6 worm cellular contexts compared by ENCODE assay signal in the genomic region with DNA sequence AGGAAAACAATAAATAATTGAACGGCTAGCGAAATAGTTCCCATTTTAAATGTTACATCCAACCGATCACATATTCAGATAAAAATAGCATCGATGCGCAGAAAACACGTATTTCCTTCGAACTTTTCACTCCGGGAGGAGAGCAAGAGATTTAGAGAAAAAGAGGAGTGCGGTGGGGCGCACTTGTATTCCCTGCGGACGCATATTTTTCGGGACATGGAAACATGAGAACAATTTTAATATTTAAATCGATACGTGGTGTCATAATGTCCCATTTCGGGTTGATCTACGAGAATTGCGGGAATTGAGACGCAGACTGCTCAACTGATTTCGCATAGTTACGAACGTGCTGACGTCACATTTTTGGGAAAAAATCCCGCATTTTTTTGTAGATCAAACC.
TF ChIP-seq lines count a peak whose summit lies in the region.

C47G2.4 (minus strand) TSS at position 174 of the 400 bp plus-strand sequence.

TF ChIP-seq in whole organism, L1 larva, 84 proteins besides CTCF, POLR2A, EP300 and RAD21 (continued from another document and continues in another):
- peak; percentile 32 for TF ChIP-seq C04F5.9 (tag; optimal IDR thresholded peaks at IDR 0.05; lab: Kevin White, UChicago)
- TF ChIP-seq ceh-82 (tag; optimal IDR thresholded peaks at IDR 0.05; lab: Kevin White, UChicago), result peak; percentile 69 to 83 (median 71)
- TF ChIP-seq mep-1 (tag; optimal IDR thresholded peaks at IDR 0.05; lab: Kevin White, UChicago), result peak; percentile 58
- peak; percentile 4 for TF ChIP-seq jun-1 (tag; optimal IDR thresholded peaks at IDR 0.05; lab: Kevin White, UChicago)
- TF ChIP-seq nhr-71 (tag; optimal IDR thresholded peaks at IDR 0.05; lab: Kevin White, UChicago), result peak; percentile 81
- TF ChIP-seq blmp-1 (tag; optimal IDR thresholded peaks at IDR 0.05; lab: Kevin White, UChicago), result peak; percentile 69
- no peak for TF ChIP-seq ets-5 (GFP tag; IDR thresholded peaks at IDR 0.05; lab: Robert Waterston, UW)
- peak; percentile 20 for TF ChIP-seq unc-130 (tag; optimal IDR thresholded peaks at IDR 0.05; lab: Kevin White, UChicago)
- TF ChIP-seq dsc-1 (tag; optimal IDR thresholded peaks at IDR 0.05; lab: Kevin White, UChicago), result peak; percentile 43
- peak in 1 of 2 experiments; percentile 40 for TF ChIP-seq mdl-1 (tag; optimal IDR thresholded peaks at IDR 0.05; lab: Kevin White, UChicago)
- TF ChIP-seq aha-1 (tag; optimal IDR thresholded peaks at IDR 0.05; lab: Kevin White, UChicago), result no peak
- TF ChIP-seq swsn-7 (tag; optimal IDR thresholded peaks at IDR 0.05; lab: Kevin White, UChicago), result peak; percentile 64
- peak; percentile 55 for TF ChIP-seq isw-1 (GFP tag; IDR thresholded peaks at IDR 0.05; lab: Robert Waterston, UW)
- peak; percentile 78 for TF ChIP-seq nhr-47 (tag; optimal IDR thresholded peaks at IDR 0.05; lab: Kevin White, UChicago)
- TF ChIP-seq C16A3.4 (tag; optimal IDR thresholded peaks at IDR 0.05; lab: Kevin White, UChicago), result peak; percentile 77
- TF ChIP-seq unc-98 (GFP tag; IDR thresholded peaks at IDR 0.05; lab: Robert Waterston, UW), result peak; percentile 18; the same call in 1 of the 2 replicates
- no peak for TF ChIP-seq vab-15 (tag; optimal IDR thresholded peaks at IDR 0.05; lab: Kevin White, UChicago)
- no peak for TF ChIP-seq fkh-4 (tag; optimal IDR thresholded peaks at IDR 0.05; lab: Kevin White, UChicago; ENCODE audit: borderline replicate concordance)
- no peak for TF ChIP-seq nhr-12 (tag; optimal IDR thresholded peaks at IDR 0.05; lab: Kevin White, UChicago)
- no peak for TF ChIP-seq ztf-4 (tag; optimal IDR thresholded peaks at IDR 0.05; lab: Kevin White, UChicago)
- peak; percentile 60 for TF ChIP-seq nhr-19 (GFP tag; conservative IDR thresholded peaks at IDR 0.05; lab: Robert Waterston, UW)

TF ChIP-seq in whole organism, L2 larva, 48 proteins besides CTCF, POLR2A, EP300 and RAD21 (continued from another document):
- no peak for TF ChIP-seq nhr-11 (tag; optimal IDR thresholded peaks at IDR 0.05; lab: Kevin White, UChicago)
- peak; percentile 34 for TF ChIP-seq blmp-1 (tag; optimal IDR thresholded peaks at IDR 0.05; lab: Kevin White, UChicago; ENCODE audit: insufficient read depth)
- TF ChIP-seq mbf-1 (tag; optimal IDR thresholded peaks at IDR 0.05; lab: Kevin White, UChicago), result no peak
- no peak for TF ChIP-seq nhr-12 (tag; optimal IDR thresholded peaks at IDR 0.05; lab: Kevin White, UChicago)
- peak; percentile 79 for TF ChIP-seq C34F6.9 (tag; optimal IDR thresholded peaks at IDR 0.05; lab: Kevin White, UChicago)
- no peak for TF ChIP-seq nhr-77 (tag; optimal IDR thresholded peaks at IDR 0.05; lab: Kevin White, UChicago)
- TF ChIP-seq zag-1 (tag; optimal IDR thresholded peaks at IDR 0.05; lab: Kevin White, UChicago), result peak; percentile 3
- peak; percentile 31 for TF ChIP-seq egl-27 (tag; optimal IDR thresholded peaks at IDR 0.05; lab: Kevin White, UChicago)
- TF ChIP-seq unc-55 (GFP tag; optimal IDR thresholded peaks at IDR 0.05; lab: Kevin White, UChicago), result peak; percentile 75
- TF ChIP-seq lin-11 (tag; optimal IDR thresholded peaks at IDR 0.05; lab: Kevin White, UChicago), result peak; percentile 27
- peak; percentile 42 for TF ChIP-seq nhr-21 (tag; optimal IDR thresholded peaks at IDR 0.05; lab: Kevin White, UChicago)
- TF ChIP-seq mab-5 (tag; optimal IDR thresholded peaks at IDR 0.05; lab: Kevin White, UChicago), result no peak
- no peak for TF ChIP-seq nhr-237 (tag; optimal IDR thresholded peaks at IDR 0.05; lab: Kevin White, UChicago)
- TF ChIP-seq sma-9 (GFP tag; optimal IDR thresholded peaks at IDR 0.05; lab: Kevin White, UChicago), result peak; percentile 67
- no peak for TF ChIP-seq sma-9 (tag; optimal IDR thresholded peaks at IDR 0.05; lab: Kevin White, UChicago)

TF ChIP-seq in whole organism, L3 larva, 47 proteins besides CTCF, POLR2A, EP300 and RAD21 (continued from another document):
- TF ChIP-seq ceh-82 (tag; optimal IDR thresholded peaks at IDR 0.05; lab: Kevin White, UChicago) (no peak), snpc-4 (tag; optimal IDR thresholded peaks at IDR 0.05; lab: Kevin White, UChicago) (peak; percentile 84), lin-39 (tag; optimal IDR thresholded peaks at IDR 0.05; lab: Kevin White, UChicago) (peak; percentile 43), ceh-9 (tag; optimal IDR thresholded peaks at IDR 0.05; lab: Kevin White, UChicago) (no peak), elt-1 (tag; optimal IDR thresholded peaks at IDR 0.05; lab: Kevin White, UChicago) (peak; percentile 42)

TF ChIP-seq in whole organism, L4 larva, 104 proteins besides CTCF, POLR2A, EP300 and RAD21 (continued from another document and continues in another):
- TF ChIP-seq dve-1 (tag; optimal IDR thresholded peaks at IDR 0.05; lab: Kevin White, UChicago; ENCODE audit: insufficient read depth), result peak; percentile 64
- no peak for TF ChIP-seq aly-2 (tag; optimal IDR thresholded peaks at IDR 0.05; lab: Kevin White, UChicago)
- TF ChIP-seq hlh-11 (tag; optimal IDR thresholded peaks at IDR 0.05; lab: Kevin White, UChicago), result peak; percentile 33
- peak; percentile 39 for TF ChIP-seq unc-130 (GFP tag; optimal IDR thresholded peaks at IDR 0.05; lab: Kevin White, UChicago)
- no peak for TF ChIP-seq Y5F2A.4 (GFP tag; optimal IDR thresholded peaks at IDR 0.05; lab: Kevin White, UChicago)
- TF ChIP-seq rbr-2 (tag; optimal IDR thresholded peaks at IDR 0.05; lab: Kevin White, UChicago), result peak; percentile 57
- no peak for TF ChIP-seq fos-1 (tag; optimal IDR thresholded peaks at IDR 0.05; lab: Kevin White, UChicago)
- TF ChIP-seq nhr-28 (tag; optimal IDR thresholded peaks at IDR 0.05; lab: Kevin White, UChicago), result peak; percentile 42
- no peak for TF ChIP-seq egl-43 (GFP tag; IDR thresholded peaks at IDR 0.05; lab: Robert Waterston, UW)
- peak; percentile 57 for TF ChIP-seq aha-1 (tag; lab: Kevin White, UChicago)
- no peak for TF ChIP-seq unc-39 (tag; optimal IDR thresholded peaks at IDR 0.05; lab: Kevin White, UChicago)
- no peak for TF ChIP-seq R02D3.7 (tag; optimal IDR thresholded peaks at IDR 0.05; lab: Kevin White, UChicago)
- TF ChIP-seq nhr-6 (tag; optimal IDR thresholded peaks at IDR 0.05; lab: Kevin White, UChicago), result no peak
- TF ChIP-seq mdl-1 (tag; optimal IDR thresholded peaks at IDR 0.05; lab: Kevin White, UChicago), result no peak
- no peak for TF ChIP-seq saeg-2 (GFP tag; IDR thresholded peaks at IDR 0.05; lab: Robert Waterston, UW)
- TF ChIP-seq mxl-3 (GFP tag; optimal IDR thresholded peaks at IDR 0.05; lab: Kevin White, UChicago), result peak; percentile 19
- no peak for TF ChIP-seq dmd-6 (GFP tag; IDR thresholded peaks at IDR 0.05; lab: Robert Waterston, UW)
- no peak for TF ChIP-seq ceh-32 (tag; optimal IDR thresholded peaks at IDR 0.05; lab: Kevin White, UChicago; ENCODE audit: poor library complexity)
- TF ChIP-seq daf-16 (GFP tag; optimal IDR thresholded peaks at IDR 0.05; lab: Kevin White, UChicago), result no peak
- peak; percentile 46 for TF ChIP-seq daf-16 (tag; optimal IDR thresholded peaks at IDR 0.05; lab: Kevin White, UChicago)
- TF ChIP-seq madf-5 (GFP tag; IDR thresholded peaks at IDR 0.05; lab: Robert Waterston, UW), result no peak
- TF ChIP-seq zip-2 (tag; optimal IDR thresholded peaks at IDR 0.05; lab: Kevin White, UChicago), result no peak
- TF ChIP-seq nhr-237 (tag; optimal IDR thresholded peaks at IDR 0.05; lab: Kevin White, UChicago), result no peak
- TF ChIP-seq pha-4 (GFP tag; IDR thresholded peaks at IDR 0.05; lab: Robert Waterston, UW), result no peak
- TF ChIP-seq pha-4 (tag; optimal IDR thresholded peaks at IDR 0.05; lab: Kevin White, UChicago), result no peak
- TF ChIP-seq F26F4.8 (GFP tag; conservative IDR thresholded peaks at IDR 0.05; lab: Robert Waterston, UW), result no peak
- no peak for TF ChIP-seq egl-27 (tag; optimal IDR thresholded peaks at IDR 0.05; lab: Kevin White, UChicago)
- TF ChIP-seq arid-1 (GFP tag; conservative IDR thresholded peaks at IDR 0.05; lab: Robert Waterston, UW), result no peak
- peak; percentile 38 for TF ChIP-seq hlh-30 (tag; optimal IDR thresholded peaks at IDR 0.05; lab: Kevin White, UChicago; ENCODE audit: insufficient read depth)
- no peak for TF ChIP-seq dmd-8 (GFP tag; IDR thresholded peaks at IDR 0.05; lab: Robert Waterston, UW)
- peak; percentile 45 for TF ChIP-seq duxl-1 (tag; optimal IDR thresholded peaks at IDR 0.05; lab: Kevin White, UChicago; ENCODE audit: poor library complexity)

TF ChIP-seq in whole organism, late embryonic, 69 proteins besides CTCF, POLR2A, EP300 and RAD21 (continued from another document):
- TF ChIP-seq C08G9.2 (tag; optimal IDR thresholded peaks at IDR 0.05; lab: Kevin White, UChicago), result peak; percentile 27
- TF ChIP-seq ceh-24 (tag; optimal IDR thresholded peaks at IDR 0.05; lab: Kevin White, UChicago), result no peak
- TF ChIP-seq lin-11 (tag; optimal IDR thresholded peaks at IDR 0.05; lab: Kevin White, UChicago), result no peak
- no peak for TF ChIP-seq hlh-13 (GFP tag; optimal IDR thresholded peaks at IDR 0.05; lab: Kevin White, UChicago)
- TF ChIP-seq pros-1 (tag; optimal IDR thresholded peaks at IDR 0.05; lab: Kevin White, UChicago), result peak; percentile 35
- no peak for TF ChIP-seq nhr-232 (tag; optimal IDR thresholded peaks at IDR 0.05; lab: Kevin White, UChicago)
- TF ChIP-seq che-1 (tag; optimal IDR thresholded peaks at IDR 0.05; lab: Kevin White, UChicago), result no peak
- no peak for TF ChIP-seq ahr-1 (tag; optimal IDR thresholded peaks at IDR 0.05; lab: Kevin White, UChicago)
- no peak for TF ChIP-seq mec-3 (tag; optimal IDR thresholded peaks at IDR 0.05; lab: Kevin White, UChicago; ENCODE audit: borderline replicate concordance)
- TF ChIP-seq pha-4 (tag; optimal IDR thresholded peaks at IDR 0.05; lab: Kevin White, UChicago), result no peak
- no peak for TF ChIP-seq ceh-6 (GFP tag; optimal IDR thresholded peaks at IDR 0.05; lab: Kevin White, UChicago)
- no peak for TF ChIP-seq lim-6 (tag; optimal IDR thresholded peaks at IDR 0.05; lab: Kevin White, UChicago)
- no peak for TF ChIP-seq sdc-2 (tag; optimal IDR thresholded peaks at IDR 0.05; lab: Kevin White, UChicago)
- no peak for TF ChIP-seq nhr-11 (tag; optimal IDR thresholded peaks at IDR 0.05; lab: Kevin White, UChicago)
- no peak for TF ChIP-seq unc-42 (tag; optimal IDR thresholded peaks at IDR 0.05; lab: Kevin White, UChicago)
- no peak for TF ChIP-seq syd-9 (tag; optimal IDR thresholded peaks at IDR 0.05; lab: Kevin White, UChicago)
- TF ChIP-seq ceh-9 (tag; optimal IDR thresholded peaks at IDR 0.05; lab: Kevin White, UChicago), result no peak
- no peak for TF ChIP-seq hlh-8 (tag; optimal IDR thresholded peaks at IDR 0.05; lab: Kevin White, UChicago)
- TF ChIP-seq sox-2 (GFP tag; IDR thresholded peaks at IDR 0.05; lab: Robert Waterston, UW), result no peak
- TF ChIP-seq unc-3 (GFP tag; conservative IDR thresholded peaks at IDR 0.05; lab: Robert Waterston, UW), result no peak
- TF ChIP-seq unc-3 (tag; optimal IDR thresholded peaks at IDR 0.05; lab: Kevin White, UChicago), result no peak
- TF ChIP-seq ets-4 (tag; optimal IDR thresholded peaks at IDR 0.05; lab: Kevin White, UChicago), result peak; percentile 40
- TF ChIP-seq pqm-1 (tag; optimal IDR thresholded peaks at IDR 0.05; lab: Kevin White, UChicago), result no peak
- no peak for TF ChIP-seq ztf-16 (tag; optimal IDR thresholded peaks at IDR 0.05; lab: Kevin White, UChicago)
- no peak for TF ChIP-seq F13H6.1 (tag; optimal IDR thresholded peaks at IDR 0.05; lab: Kevin White, UChicago)
- peak; percentile 27 for TF ChIP-seq elt-2 (tag; optimal IDR thresholded peaks at IDR 0.05; lab: Kevin White, UChicago)
- TF ChIP-seq elt-4 (tag; optimal IDR thresholded peaks at IDR 0.05; lab: Kevin White, UChicago), result no peak
- TF ChIP-seq hlh-30 (tag; optimal IDR thresholded peaks at IDR 0.05; lab: Kevin White, UChicago; ENCODE audit: insufficient read depth), result no peak
- TF ChIP-seq odd-2 (tag; optimal IDR thresholded peaks at IDR 0.05; lab: Kevin White, UChicago), result no peak
- TF ChIP-seq dve-1 (tag; optimal IDR thresholded peaks at IDR 0.05; lab: Kevin White, UChicago), result no peak
- no peak for TF ChIP-seq ceh-19 (GFP tag; optimal IDR thresholded peaks at IDR 0.05; lab: Kevin White, UChicago)
- TF ChIP-seq ttx-3 (tag; optimal IDR thresholded peaks at IDR 0.05; lab: Kevin White, UChicago), result no peak
- peak; percentile 13 for TF ChIP-seq ceh-18 (tag; optimal IDR thresholded peaks at IDR 0.05; lab: Kevin White, UChicago)

TF ChIP-seq in whole organism, young adult, 124 proteins besides CTCF, POLR2A, EP300 and RAD21 (continued from another document and continues in another):
- TF ChIP-seq ceh-27 (GFP tag; optimal IDR thresholded peaks at IDR 0.05; lab: Kevin White, UChicago) (peak; percentile 38), nhr-27 (tag; optimal IDR thresholded peaks at IDR 0.05; lab: Kevin White, UChicago) (no peak), him-1 (tag; optimal IDR thresholded peaks at IDR 0.05; lab: Kevin White, UChicago) (no peak), hlh-26 (GFP tag; conservative IDR thresholded peaks at IDR 0.05; lab: Robert Waterston, UW) (no peak), ceh-100 (GFP tag; IDR thresholded peaks at IDR 0.05; lab: Robert Waterston, UW) (peak; percentile 80), ekl-4 (GFP tag; IDR thresholded peaks at IDR 0.05; lab: Robert Waterston, UW) (0 out of 2 replicates have a peak, but pooled peaks have one; percentile 45), madf-6 (GFP tag; IDR thresholded peaks at IDR 0.05; lab: Robert Waterston, UW) (no peak; the same call in none of the 2 replicates), akir-1 (GFP tag; optimal IDR thresholded peaks at IDR 0.05; lab: Kevin White, UChicago) (no peak), F10E7.11 (tag; optimal IDR thresholded peaks at IDR 0.05; lab: Kevin White, UChicago) (no peak), ztf-18 (tag; optimal IDR thresholded peaks at IDR 0.05; lab: Kevin White, UChicago) (peak; percentile 53), let-526 (GFP tag; IDR thresholded peaks at IDR 0.05; lab: Robert Waterston, UW) (no peak), ZK185.1 (tag; optimal IDR thresholded peaks at IDR 0.05; lab: Kevin White, UChicago; ENCODE audit: poor library complexity, severe bottlenecking) (peak; percentile 61), ceh-58 (GFP tag; IDR thresholded peaks at IDR 0.05; lab: Robert Waterston, UW) (no peak), F55B11.4 (tag; optimal IDR thresholded peaks at IDR 0.05; lab: Kevin White, UChicago; ENCODE audit: borderline replicate concordance, insufficient read depth) (no peak), dpl-1 (GFP tag; optimal IDR thresholded peaks at IDR 0.05; lab: Kevin White, UChicago) (peak; percentile 47), attf-5 (GFP tag; optimal IDR thresholded peaks at IDR 0.05; lab: Kevin White, UChicago) (peak; percentile 85), ama-1 (optimal IDR thresholded peaks at IDR 0.05; lab: Kevin White, UChicago) (no peak), ama-1 (GFP tag; optimal IDR thresholded peaks at IDR 0.05; lab: Kevin White, UChicago) (no peak), Y53G8AR.9 (GFP tag; conservative IDR thresholded peaks at IDR 0.05; lab: Robert Waterston, UW) (no peak), nhr-90 (tag; optimal IDR thresholded peaks at IDR 0.05; lab: Kevin White, UChicago) (no peak), Y53F4B.3 (GFP tag; IDR thresholded peaks at IDR 0.05; lab: Robert Waterston, UW) (no peak), egl-18 (GFP tag; IDR thresholded peaks at IDR 0.05; lab: Robert Waterston, UW) (no peak), attf-3 (GFP tag; conservative IDR thresholded peaks at IDR 0.05; lab: Robert Waterston, UW) (peak; percentile 55; the same call in 1 of the 2 replicates), atf-7 (tag; optimal IDR thresholded peaks at IDR 0.05; lab: Kevin White, UChicago) (no peak), sea-2 (GFP tag; IDR thresholded peaks at IDR 0.05; lab: Robert Waterston, UW) (no peak), K11D2.4 (GFP tag; IDR thresholded peaks at IDR 0.05; lab: Robert Waterston, UW) (no peak), lsy-27 (tag; optimal IDR thresholded peaks at IDR 0.05; lab: Kevin White, UChicago; ENCODE audit: borderline replicate concordance, insufficient read depth) (no peak), ztf-25 (GFP tag; IDR thresholded peaks at IDR 0.05; lab: Robert Waterston, UW) (no peak), K12H6.12 (tag; optimal IDR thresholded peaks at IDR 0.05; lab: Kevin White, UChicago) (no peak), pha-4 (tag; optimal IDR thresholded peaks at IDR 0.05; lab: Kevin White, UChicago) (no peak), T07F8.4 (tag; optimal IDR thresholded peaks at IDR 0.05; lab: Kevin White, UChicago) (no peak), dpff-1 (tag; optimal IDR thresholded peaks at IDR 0.05; lab: Kevin White, UChicago) (no peak), aptf-2 (GFP tag; conservative IDR thresholded peaks at IDR 0.05; lab: Robert Waterston, UW) (no peak), lin-54 (GFP tag; optimal IDR thresholded peaks at IDR 0.05; lab: Kevin White, UChicago) (peak; percentile 64), hsf-1 (GFP tag; IDR thresholded peaks at IDR 0.05; lab: Robert Waterston, UW) (no peak), efl-1 (GFP tag; optimal IDR thresholded peaks at IDR 0.05; lab: Kevin White, UChicago) (peak; percentile 63), Y95B8A.8 (GFP tag; IDR thresholded peaks at IDR 0.05; lab: Robert Waterston, UW) (0 out of 2 replicates have a peak, but pooled peaks have one; percentile 31)
